Fruit fly (Drosophila melanogaster): Measurements from ENCODE around the gene svr.
A peak's percentile ranks its signal among the peaks of the same experiment; 100 is the strongest.
"Not testable (repeated sequence)": the region's sequence is repeated elsewhere in the genome, so short reads cannot be mapped to it uniquely, and the experiment has no call there.

svr gene

dm6 chrX:496326-496725 lies at the start of gene svr:
TSS of gene svr (plus strand) at chrX:496446.
- TF ChIP-seq noc (tag; optimal IDR thresholded peaks at IDR 0.05), result no peak

dm6 chrX:448270-448669 lies 48.0 kb upstream of the svr start:
- TF ChIP-seq noc (tag; optimal IDR thresholded peaks at IDR 0.05), result no peak

- TF ChIP-seq noc (tag; optimal IDR thresholded peaks at IDR 0.05), result no peak
These were observed 47.3 kb upstream of the svr start for dm6 chrX:448978-449377.

dm6 chrX:452716-453115 lies 43.5 kb upstream of the svr start:
- no peak for TF ChIP-seq noc (tag; optimal IDR thresholded peaks at IDR 0.05)

dm6 chrX:456959-457358 lies 39.3 kb upstream of the svr start:
- TF ChIP-seq noc (tag; optimal IDR thresholded peaks at IDR 0.05), result no peak

- no peak for TF ChIP-seq noc (tag; optimal IDR thresholded peaks at IDR 0.05)
These were observed 38.4 kb upstream of the svr start for dm6 chrX:457803-458202.

dm6 chrX:460447-460846 lies 35.8 kb upstream of the svr start, which contains the start of gene ase:
TSS of gene ase (plus strand) at chrX:460747.
- no peak for TF ChIP-seq noc (tag; optimal IDR thresholded peaks at IDR 0.05)

dm6 chrX:463934-464333 lies 32.3 kb upstream of the svr start:
- no peak for TF ChIP-seq noc (tag; optimal IDR thresholded peaks at IDR 0.05)

dm6 chrX:469235-469634 lies 27.0 kb upstream of the svr start, which contains the start of gene Cyp4g1:
TSS of gene Cyp4g1 (minus strand) at chrX:469335.
- no peak for TF ChIP-seq noc (tag; optimal IDR thresholded peaks at IDR 0.05)

- TF ChIP-seq noc (tag; optimal IDR thresholded peaks at IDR 0.05), result no peak
These were observed 25.6 kb upstream of the svr start, which contains the start of gene CG32816 for dm6 chrX:470626-471025. TSS of gene CG32816 (minus strand) at chrX:470726.

- no peak for TF ChIP-seq noc (tag; optimal IDR thresholded peaks at IDR 0.05)
These were observed 19.8 kb upstream of the svr start, which contains the start of the genes ebo and CG13373 for dm6 chrX:476230-477143. TSS of gene ebo (minus strand) at chrX:476579. TSS of gene CG13373 (plus strand) at chrX:476984.

dm6 chrX:478766-479165 lies 17.5 kb upstream of the svr start, which contains the start of gene CG32817:
TSS of gene CG32817 (plus strand) at chrX:479066.
- TF ChIP-seq noc (tag; optimal IDR thresholded peaks at IDR 0.05), result no peak

dm6 chrX:481642-482041 lies 14.6 kb upstream of the svr start, which contains the start of gene CG3176:
TSS of gene CG3176 (plus strand) at chrX:481862.
- TF ChIP-seq noc (tag; optimal IDR thresholded peaks at IDR 0.05), result not testable (repeated sequence)

- no peak for TF ChIP-seq noc (tag; optimal IDR thresholded peaks at IDR 0.05)
These were observed 8.7 kb upstream of the svr start, which contains the start of the genes CG18273 and CG3156 for dm6 chrX:487517-487957. TSS of gene CG18273 (minus strand) at chrX:487581. TSS of gene CG3156 (plus strand) at chrX:487878.

- TF ChIP-seq noc (tag; optimal IDR thresholded peaks at IDR 0.05), result peak; percentile 11
These were observed 3.4 kb upstream of the svr start for dm6 chrX:492701-493299.

dm6 chrX:493445-494190 lies 2.6 kb upstream of the svr start, which contains the start of gene CG17896:
TSS of gene CG17896 (minus strand) at chrX:493495.
- TF ChIP-seq noc (tag; optimal IDR thresholded peaks at IDR 0.05), result peak; percentile 98
